Worm (Caenorhabditis elegans) whole organism, L4 larva: ENCODE results near the gene sri-67.

Experiments used
- F26F4.8 ChIP-seq: fragments of 200-800 bp; sonication (Bioruptor generic); conservative IDR thresholded peaks from 2 replicates; pipeline ENCODE4 v1.3.6; 2022; ENCODE audit warnings: missing genetic modification characterization, missing compliant biosample characterization
- daf-12 ChIP-seq: fragments of 150-350 bp; optimal IDR thresholded peaks from 2 replicates; lab custom pipeline; 2014; ENCODE audit warnings: missing biosample characterization, missing genetic modification reagents, missing genetic modification characterization
- fos-1 ChIP-seq: fragments of 150-350 bp; optimal IDR thresholded peaks from 2 replicates; lab custom pipeline; 2014; ENCODE audit warnings: missing biosample characterization, missing genetic modification characterization
- hif-1 ChIP-seq, 2 experiments: sonication (generic microtip); optimal IDR thresholded peaks; 2 replicates each; lab custom pipeline; 2016 to 2017; ENCODE audit warnings: missing compliant biosample characterization in 2 of 2, missing genetic modification characterization in 2 of 2, missing genetic modification reagents in 2 of 2, missing genotype in 2 of 2, mild to moderate bottlenecking in 1 of 2
- jun-1 ChIP-seq: fragments of 150-350 bp; optimal IDR thresholded peaks from 2 replicates; lab custom pipeline; 2014; ENCODE audit warnings: missing biosample characterization, missing genetic modification reagents, missing genetic modification characterization
- nhr-11 ChIP-seq: fragments of 150-350 bp; optimal IDR thresholded peaks from 2 replicates; lab custom pipeline; 2014; ENCODE audit warnings: missing biosample characterization, missing genetic modification characterization
- nhr-77 ChIP-seq: fragments of 150-350 bp; optimal IDR thresholded peaks from 2 replicates; lab custom pipeline; 2014; ENCODE audit warnings: missing biosample characterization, missing genetic modification characterization
- pha-4 ChIP-seq, 2 experiments: fragments of 150-350 bp in 1 of 2; fragments of 200-800 bp in 1 of 2; sonication (Bioruptor generic) in 1 of 2; IDR thresholded peaks in 1 of 2; optimal IDR thresholded peaks in 1 of 2; 2 replicates each; pipeline versions ENCODE4 v1.3.6 to Lab custom; 2014 to 2022; ENCODE audit warnings: missing genetic modification characterization in 2 of 2, missing genetic modification reagents in 2 of 2, missing biosample characterization in 1 of 2, missing compliant biosample characterization in 1 of 2
- unc-130 ChIP-seq: sonication (generic microtip); optimal IDR thresholded peaks from 2 replicates; lab custom pipeline; 2016; ENCODE audit warnings: missing genetic modification reagents, missing genetic modification characterization, missing compliant biosample characterization

- TF ChIP-seq unc-130 (GFP tag; lab: Kevin White, UChicago) (no peak), fos-1 (tag; lab: Kevin White, UChicago) (no peak), nhr-77 (tag; lab: Kevin White, UChicago) (no peak), F26F4.8 (GFP tag; lab: Robert Waterston, UW) (no peak), hif-1 (tag; optimal IDR thresholded peaks at IDR 0.05; lab: Kevin White, UChicago) (no peak), pha-4 (GFP tag; IDR thresholded peaks at IDR 0.05; lab: Robert Waterston, UW) (no peak), pha-4 (tag; optimal IDR thresholded peaks at IDR 0.05; lab: Kevin White, UChicago) (no peak), jun-1 (no peak), nhr-11 (no peak), daf-12 (no peak)
Measured at ce11 chrV:19997481-19997880, 9.7 kb downstream of the sri-67 start.
